Worm (Caenorhabditis elegans) whole organism, early embryonic: Measurements from ENCODE around the gene Y51A2B.8.

Experiments used
- B0310.2 ChIP-seq: sonication (generic microtip); optimal IDR thresholded peaks from 2 replicates; lab custom pipeline; 2016; ENCODE audit warnings: mild to moderate bottlenecking, missing genetic modification characterization, missing compliant biosample characterization
- F13C5.2 ChIP-seq: sonication (generic microtip); optimal IDR thresholded peaks from 2 replicates; lab custom pipeline; 2017; ENCODE audit warnings: mild to moderate bottlenecking, missing genetic modification characterization, inconsistent platforms, missing compliant biosample characterization
- aly-1 ChIP-seq: sonication (generic microtip); optimal IDR thresholded peaks from 2 replicates; lab custom pipeline; 2016; ENCODE audit warnings: missing genetic modification characterization, missing compliant biosample characterization
- ama-1 ChIP-seq: fragments of 150-350 bp; optimal IDR thresholded peaks from 2 replicates; lab custom pipeline; 2014
- ceh-13 ChIP-seq: fragments of 200-800 bp; sonication (Bioruptor generic); optimal IDR thresholded peaks from 2 replicates; lab custom pipeline; 2018; ENCODE audit warnings: mild to moderate bottlenecking, missing genetic modification characterization, missing compliant biosample characterization
- ceh-36 ChIP-seq: sonication (generic microtip); optimal IDR thresholded peaks from 2 replicates; lab custom pipeline; 2016; ENCODE audit warnings: missing genetic modification characterization, inconsistent platforms, missing compliant biosample characterization
- ets-7 ChIP-seq: sonication (generic microtip); optimal IDR thresholded peaks from 2 replicates; lab custom pipeline; 2016; ENCODE audit warnings: missing genotype, missing genetic modification characterization, missing compliant biosample characterization
- flt-1 ChIP-seq: fragments of 200-800 bp; sonication (Bioruptor generic); IDR thresholded peaks from 2 replicates; pipeline ENCODE4 v1.3.6; 2022; ENCODE audit warnings: missing genetic modification characterization, missing compliant biosample characterization
- hmbx-1 ChIP-seq: sonication (generic microtip); optimal IDR thresholded peaks from 2 replicates; lab custom pipeline; 2016; ENCODE audit warnings: mild to moderate bottlenecking, missing genetic modification characterization, missing compliant biosample characterization
- hmg-4 ChIP-seq: fragments of 200-800 bp; sonication (Bioruptor generic); optimal IDR thresholded peaks from 2 replicates; lab custom pipeline; 2018; ENCODE audit warnings: mild to moderate bottlenecking, missing genetic modification characterization, missing compliant biosample characterization
- hnd-1 ChIP-seq: sonication (generic microtip); optimal IDR thresholded peaks from 2 replicates; lab custom pipeline; 2016; ENCODE audit warnings: missing genetic modification characterization, missing compliant biosample characterization
- pes-1 ChIP-seq: fragments of 200-800 bp; sonication (Bioruptor generic); IDR thresholded peaks from 2 replicates; pipeline ENCODE4 v1.3.6; 2022; ENCODE audit warnings: missing genetic modification reagents, missing genetic modification characterization, missing compliant biosample characterization
- scrt-1 ChIP-seq: fragments of 200-800 bp; sonication (Bioruptor generic); IDR thresholded peaks from 2 replicates; pipeline ENCODE4 v1.3.6; 2022; ENCODE audit warnings: missing genetic modification characterization, missing compliant biosample characterization
- sea-1 ChIP-seq: fragments of 200-800 bp; sonication (Bioruptor generic); conservative IDR thresholded peaks from 2 replicates; pipeline ENCODE4 v1.3.6; 2022; ENCODE audit warnings: missing genetic modification characterization, missing compliant biosample characterization
- tbx-11 ChIP-seq: fragments of 200-800 bp; sonication (Bioruptor generic); IDR thresholded peaks from 2 replicates; pipeline ENCODE4 v1.3.6; 2022; ENCODE audit warnings: missing genetic modification characterization, missing compliant biosample characterization
- tbx-37 ChIP-seq: fragments of 200-800 bp; sonication (Bioruptor generic); conservative IDR thresholded peaks from 2 replicates; pipeline ENCODE4 v1.3.6; 2022; ENCODE audit warnings: missing genetic modification reagents, missing genetic modification characterization, missing compliant biosample characterization

Y51A2B.8 gene

ce11 chrV:18425544-18425943 is 46.6 kb downstream of the Y51A2B.8 start, which contains the start of gene ZK262.19:
Gene ZK262.19, minus strand, starts transcription at chrV:18425644.
- TF ChIP-seq ceh-13 (GFP tag; lab: Kevin White, UChicago) (no peak), hmbx-1 (tag; lab: Kevin White, UChicago) (no peak), pes-1 (GFP tag; lab: Robert Waterston, UW) (no peak), tbx-11 (GFP tag; lab: Robert Waterston, UW) (no peak), B0310.2 (tag; lab: Kevin White, UChicago) (no peak), ets-7 (no peak), hmg-4 (no peak), sea-1 (GFP tag; lab: Robert Waterston, UW) (no peak), scrt-1 (GFP tag; lab: Robert Waterston, UW) (no peak), hnd-1 (no peak), ama-1 (lab: Kevin White, UChicago) (no peak), F13C5.2 (tag; lab: Kevin White, UChicago) (no peak), ceh-36 (tag; lab: Kevin White, UChicago) (no peak), aly-1 (tag; lab: Kevin White, UChicago) (no peak), flt-1 (GFP tag; lab: Robert Waterston, UW) (no peak)

ce11 chrV:18426280-18426679 is 47.4 kb downstream of the Y51A2B.8 start, which contains the start of gene srw-83:
Gene srw-83, plus strand, starts transcription at chrV:18426580.
- TF ChIP-seq hmbx-1 (tag; lab: Kevin White, UChicago): no peak
- no peak for TF ChIP-seq tbx-37 (GFP tag; lab: Robert Waterston, UW)
- TF ChIP-seq tbx-11 (GFP tag; lab: Robert Waterston, UW): no peak
- TF ChIP-seq hmg-4: no peak
- TF ChIP-seq F13C5.2 (tag; lab: Kevin White, UChicago): no peak
- TF ChIP-seq pes-1 (GFP tag; lab: Robert Waterston, UW): no peak
- TF ChIP-seq sea-1 (GFP tag; lab: Robert Waterston, UW): no peak
- TF ChIP-seq flt-1 (GFP tag; lab: Robert Waterston, UW): no peak
- no peak for TF ChIP-seq aly-1 (tag; lab: Kevin White, UChicago)
- no peak for TF ChIP-seq ceh-36 (tag; lab: Kevin White, UChicago)
- no peak for TF ChIP-seq scrt-1 (GFP tag; lab: Robert Waterston, UW)
